Fruit fly (Drosophila melanogaster): Measurements from ENCODE around the gene Pen.

Gene Pen

dm6 chr2L:10009800-10010658, 46.7 kb upstream of the Pen start (continued):
- TF ChIP-seq HLH3B (GFP tag; IDR thresholded peaks at IDR 0.05), result peak; percentile 97
- peak; percentile 96 for TF ChIP-seq mirr (GFP tag; optimal IDR thresholded peaks at IDR 0.05)
- TF ChIP-seq NC2β (GFP tag; optimal IDR thresholded peaks at IDR 0.05), result peak; percentile 97
- peak; percentile 98 for TF ChIP-seq rib (GFP tag; IDR thresholded peaks at IDR 0.05)
- TF ChIP-seq usp (GFP tag; optimal IDR thresholded peaks at IDR 0.05), result no peak
- peak; percentile 97 for TF ChIP-seq oc (tag; optimal IDR thresholded peaks at IDR 0.05)
- TF ChIP-seq HmgZ (tag; optimal IDR thresholded peaks at IDR 0.05), result peak; percentile 98
- peak; percentile 92; the same call in 3 of the 4 replicates for TF ChIP-seq chinmo (GFP tag; IDR thresholded peaks at IDR 0.05; ENCODE audit: partially characterized antibody)
- TF ChIP-seq CG10147 (GFP tag; optimal IDR thresholded peaks at IDR 0.05), result peak; percentile 94
- peak; percentile 95 for TF ChIP-seq CG16779 (GFP tag; IDR thresholded peaks at IDR 0.05)
- peak; percentile 98 for TF ChIP-seq HmgD (GFP tag; optimal IDR thresholded peaks at IDR 0.05)
- TF ChIP-seq Hr51 (GFP tag; optimal IDR thresholded peaks at IDR 0.05), result peak; percentile 96 to 97
- peak; percentile 56 for TF ChIP-seq MESR4 (GFP tag; optimal IDR thresholded peaks at IDR 0.05)
- peak; percentile 91 for TF ChIP-seq Ssrp (tag; optimal IDR thresholded peaks at IDR 0.05)
- TF ChIP-seq br (optimal IDR thresholded peaks at IDR 0.05), result no peak
- TF ChIP-seq btn (GFP tag; optimal IDR thresholded peaks at IDR 0.05), result peak; percentile 94
- TF ChIP-seq ash1 (GFP tag; optimal IDR thresholded peaks at IDR 0.05), result peak; percentile 94
- TF ChIP-seq CG8765 (GFP tag; IDR thresholded peaks at IDR 0.05), result peak; percentile 96
- TF ChIP-seq Doc3 (GFP tag; IDR thresholded peaks at IDR 0.05; ENCODE audit: partially characterized antibody), result no peak
- TF ChIP-seq ind (GFP tag; optimal IDR thresholded peaks at IDR 0.05), result peak; percentile 98
- TF ChIP-seq Sin3A (optimal IDR thresholded peaks at IDR 0.05), result no peak
- peak; percentile 98 to 99 for TF ChIP-seq dpn (GFP tag; optimal IDR thresholded peaks at IDR 0.05)
- TF ChIP-seq cas (GFP tag; IDR thresholded peaks at IDR 0.05), result peak; percentile 97
- TF ChIP-seq hb (GFP tag; IDR thresholded peaks at IDR 0.05; ENCODE audit: partially characterized antibody), result no peak
- TF ChIP-seq CG4424 (GFP tag; optimal IDR thresholded peaks at IDR 0.05), result peak; percentile 95
- no peak; the same call in 1 of the 2 replicates for TF ChIP-seq Dip2 (GFP tag; IDR thresholded peaks at IDR 0.05)
- peak; percentile 96 for TF ChIP-seq CG30431 (GFP tag; optimal IDR thresholded peaks at IDR 0.05)
- TF ChIP-seq phol (tag; optimal IDR thresholded peaks at IDR 0.05), result peak; percentile 90
- TF ChIP-seq Antp (GFP tag; optimal IDR thresholded peaks at IDR 0.05), result peak; percentile 99
- TF ChIP-seq Abd-B (GFP tag; optimal IDR thresholded peaks at IDR 0.05), result peak; percentile 95
- no peak for TF ChIP-seq Kr (GFP tag; optimal IDR thresholded peaks at IDR 0.05)
- TF ChIP-seq CG12942 (GFP tag; optimal IDR thresholded peaks at IDR 0.05), result peak; percentile 96
- peak in 1 of 3 experiments; percentile 90 for TF ChIP-seq lola (GFP tag; optimal IDR thresholded peaks at IDR 0.05)
- TF ChIP-seq Pdp1 (GFP tag; optimal IDR thresholded peaks at IDR 0.05), result peak; percentile 96 to 98
- TF ChIP-seq z (GFP tag; IDR thresholded peaks at IDR 0.05), result peak; percentile 74; the same call in 2 of the 3 replicates
- peak; percentile 97 for TF ChIP-seq Atf6 (GFP tag; IDR thresholded peaks at IDR 0.05)
- TF ChIP-seq corto (GFP tag; optimal IDR thresholded peaks at IDR 0.05), result peak; percentile 95
- no peak for TF ChIP-seq abd-A (tag; optimal IDR thresholded peaks at IDR 0.05)
- peak; percentile 86 for TF ChIP-seq trh (GFP tag; optimal IDR thresholded peaks at IDR 0.05)
- TF ChIP-seq Side (GFP tag; optimal IDR thresholded peaks at IDR 0.05), result peak; percentile 98
- TF ChIP-seq CG30020 (tag; optimal IDR thresholded peaks at IDR 0.05), result peak; percentile 76
- TF ChIP-seq HLH54F (GFP tag; optimal IDR thresholded peaks at IDR 0.05), result peak; percentile 98
- no peak for TF ChIP-seq Lpt (GFP tag; optimal IDR thresholded peaks at IDR 0.05)
- peak; percentile 95 for TF ChIP-seq BtbVII (GFP tag; optimal IDR thresholded peaks at IDR 0.05)
- peak; percentile 94 for TF ChIP-seq CG7556 (GFP tag; optimal IDR thresholded peaks at IDR 0.05)
- TF ChIP-seq gcm (GFP tag; optimal IDR thresholded peaks at IDR 0.05), result peak; percentile 94
- TF ChIP-seq stwl (tag; optimal IDR thresholded peaks at IDR 0.05), result peak; percentile 34
- TF ChIP-seq fru (optimal IDR thresholded peaks at IDR 0.05), result no peak
- peak; percentile 97 for TF ChIP-seq her (GFP tag; optimal IDR thresholded peaks at IDR 0.05)
